Fruit fly (Drosophila melanogaster) whole organism, embryonic: Measurements from ENCODE around the gene CG32488.

Source experiments
- Abd-B ChIP-seq: fragments of 200-800 bp; sonication (Bioruptor generic); optimal IDR thresholded peaks from 2 replicates; lab custom pipeline; 2018; ENCODE audit warnings: missing biosample characterization, mild to moderate bottlenecking, missing genetic modification characterization, moderate library complexity
- Aef1 ChIP-seq: fragments of 200-800 bp; sonication (Bioruptor generic); IDR thresholded peaks from 3 replicates; pipeline ENCODE4 v1.3.6; 2022; ENCODE audit warnings: missing biosample characterization, missing genetic modification characterization
- B-H1 ChIP-seq: fragments of 200-800 bp; sonication (Bioruptor generic); IDR thresholded peaks from 3 replicates; pipeline ENCODE4 v1.3.6; 2022; ENCODE audit warnings: missing biosample characterization, missing genetic modification characterization
- CG10431 ChIP-seq: fragments of 200-800 bp; sonication (Bioruptor generic); optimal IDR thresholded peaks from 3 replicates; lab custom pipeline; 2018; ENCODE audit warnings: missing biosample characterization, mild to moderate bottlenecking, missing genetic modification characterization
- CG11456 ChIP-seq: fragments of 200-800 bp; sonication (Bioruptor generic); IDR thresholded peaks from 3 replicates; pipeline ENCODE4 v1.3.6; 2022; ENCODE audit warnings: missing biosample characterization, missing genetic modification characterization
- CG13624 ChIP-seq: fragments of 200-800 bp; sonication (Bioruptor generic); optimal IDR thresholded peaks from 2 replicates; lab custom pipeline; 2016; ENCODE audit warnings: missing biosample characterization, missing genetic modification characterization
- CG14014 ChIP-seq: fragments of 200-800 bp; sonication (Bioruptor generic); IDR thresholded peaks from 2 replicates; pipeline ENCODE4 v1.3.6; 2022; ENCODE audit warnings: missing biosample characterization, missing genetic modification characterization
- CG14441 ChIP-seq: fragments of 200-800 bp; sonication (Bioruptor generic); IDR thresholded peaks from 2 replicates; pipeline ENCODE4 v1.3.6; 2022; ENCODE audit warnings: missing biosample characterization, missing genetic modification characterization
- CG16779 ChIP-seq: fragments of 200-800 bp; sonication (Bioruptor generic); IDR thresholded peaks from 2 replicates; pipeline ENCODE4 v1.3.6; 2022; ENCODE audit warnings: missing biosample characterization, missing genetic modification characterization
- CG17912 ChIP-seq: fragments of 200-800 bp; sonication (Bioruptor generic); optimal IDR thresholded peaks from 2 replicates; lab custom pipeline; 2018; ENCODE audit warnings: missing biosample characterization, mild to moderate bottlenecking, missing genetic modification characterization
- CG18476 ChIP-seq: fragments of 200-800 bp; sonication (Bioruptor generic); optimal IDR thresholded peaks from 2 replicates; lab custom pipeline; 2016; ENCODE audit warnings: missing biosample characterization, mild to moderate bottlenecking, missing genetic modification characterization
- CG2116 ChIP-seq: fragments of 200-800 bp; sonication (Bioruptor generic); optimal IDR thresholded peaks from 3 replicates; lab custom pipeline; 2018; ENCODE audit warnings: missing biosample characterization, mild to moderate bottlenecking, missing genetic modification characterization
- CG30431 ChIP-seq: fragments of 200-800 bp; sonication (Bioruptor generic); optimal IDR thresholded peaks from 2 replicates; lab custom pipeline; 2017; ENCODE audit warnings: missing biosample characterization, missing genetic modification characterization
- CG3065 ChIP-seq: fragments of 200-800 bp; sonication (Bioruptor generic); optimal IDR thresholded peaks from 2 replicates; lab custom pipeline; 2016; ENCODE audit warnings: missing biosample characterization, missing genetic modification characterization
- CG32767 ChIP-seq: fragments of 200-800 bp; sonication (Bioruptor generic); IDR thresholded peaks from 2 replicates; pipeline ENCODE4 v1.3.6; 2022; ENCODE audit warnings: missing biosample characterization, missing genetic modification characterization
- CG3407 ChIP-seq: fragments of 200-800 bp; sonication (Bioruptor generic); optimal IDR thresholded peaks from 2 replicates; lab custom pipeline; 2018; ENCODE audit warnings: missing biosample characterization, mild to moderate bottlenecking, missing genetic modification characterization
- CG3847 ChIP-seq: fragments of 200-800 bp; sonication (Bioruptor generic); IDR thresholded peaks from 2 replicates; pipeline ENCODE4 v1.3.6; 2022; ENCODE audit warnings: missing biosample characterization, missing genetic modification characterization
- CG4360 ChIP-seq: fragments of 200-800 bp; sonication (Bioruptor generic); IDR thresholded peaks from 2 replicates; pipeline ENCODE4 v1.3.6; 2022; ENCODE audit warnings: missing biosample characterization, missing genetic modification characterization
- CG5245 ChIP-seq: fragments of 200-800 bp; sonication (Bioruptor generic); optimal IDR thresholded peaks from 3 replicates; lab custom pipeline; 2016; ENCODE audit warnings: missing biosample characterization, missing genetic modification characterization
- CG7928 ChIP-seq: fragments of 200-800 bp; sonication (Bioruptor generic); optimal IDR thresholded peaks from 2 replicates; lab custom pipeline; 2017; ENCODE audit warnings: missing biosample characterization, mild to moderate bottlenecking, missing genetic modification characterization
- CG8924 ChIP-seq: fragments of 200-800 bp; optimal IDR thresholded peaks from 3 replicates; lab custom pipeline; 2019; ENCODE audit warnings: missing biosample characterization, mild to moderate bottlenecking, missing genetic modification characterization, moderate library complexity
- CG9437 ChIP-seq: fragments of 200-800 bp; sonication (Bioruptor generic); optimal IDR thresholded peaks from 2 replicates; lab custom pipeline; 2018; ENCODE audit warnings: missing biosample characterization, mild to moderate bottlenecking, missing genetic modification characterization
- CG9727 ChIP-seq: fragments of 200-800 bp; sonication (Bioruptor generic); optimal IDR thresholded peaks from 3 replicates; lab custom pipeline; 2017; ENCODE audit warnings: missing biosample characterization, mild to moderate bottlenecking, missing genetic modification characterization
- Dref ChIP-seq: fragments of 200-800 bp; sonication (Bioruptor generic); IDR thresholded peaks from 2 replicates; pipeline ENCODE4 v1.3.6; 2022; ENCODE audit warnings: missing biosample characterization, missing genetic modification characterization
- E2f2 ChIP-seq: fragments of 200-800 bp; sonication (Bioruptor generic); IDR thresholded peaks from 2 replicates; pipeline ENCODE4 v1.3.6; 2022; ENCODE audit warnings: missing biosample characterization, missing genetic modification characterization
- GATAe ChIP-seq: fragments of 200-800 bp; sonication (Bioruptor generic); conservative IDR thresholded peaks from 2 replicates; pipeline ENCODE4 v1.3.6; 2022; ENCODE audit warnings: missing biosample characterization, missing genetic modification characterization
- H15 ChIP-seq: fragments of 200-800 bp; sonication (Bioruptor generic); IDR thresholded peaks from 3 replicates; pipeline ENCODE4 v1.3.6; 2022; ENCODE audit warnings: missing biosample characterization, missing genetic modification characterization
- HLH54F ChIP-seq: fragments of 200-800 bp; sonication (Bioruptor generic); optimal IDR thresholded peaks from 3 replicates; lab custom pipeline; 2016; ENCODE audit warnings: missing biosample characterization, missing genetic modification characterization
- Hmx ChIP-seq: fragments of 200-800 bp; sonication (Bioruptor generic); optimal IDR thresholded peaks from 2 replicates; lab custom pipeline; 2016; ENCODE audit warnings: missing biosample characterization, missing genetic modification characterization
- Mes4 ChIP-seq: fragments of 200-800 bp; sonication (Bioruptor generic); optimal IDR thresholded peaks from 2 replicates; lab custom pipeline; 2016; ENCODE audit warnings: missing biosample characterization, missing genetic modification characterization
- NfI ChIP-seq: fragments of 200-800 bp; sonication (Bioruptor generic); optimal IDR thresholded peaks from 3 replicates; lab custom pipeline; 2018; ENCODE audit warnings: missing biosample characterization, mild to moderate bottlenecking, missing genetic modification characterization, moderate library complexity
- Oli ChIP-seq: fragments of 200-800 bp; sonication (Bioruptor generic); optimal IDR thresholded peaks from 2 replicates; lab custom pipeline; 2018; ENCODE audit warnings: missing biosample characterization, mild to moderate bottlenecking, missing genetic modification characterization, moderate library complexity
- Tbp ChIP-seq: fragments of >200 bp; optimal IDR thresholded peaks from 2 replicates; lab custom pipeline; 2018; ENCODE audit warnings: missing biosample characterization, missing genetic modification characterization
- ac ChIP-seq: fragments of 200-800 bp; sonication (Bioruptor generic); optimal IDR thresholded peaks from 3 replicates; lab custom pipeline; 2017; ENCODE audit warnings: missing biosample characterization, mild to moderate bottlenecking, missing genetic modification characterization
- ash1 ChIP-seq: fragments of 200-800 bp; sonication (Bioruptor generic); optimal IDR thresholded peaks from 2 replicates; lab custom pipeline; 2018; ENCODE audit warnings: missing biosample characterization, mild to moderate bottlenecking, missing genetic modification characterization
- bab2 ChIP-seq: fragments of 200-800 bp; sonication (Bioruptor generic); optimal IDR thresholded peaks from 2 replicates; lab custom pipeline; 2016; ENCODE audit warnings: missing biosample characterization, missing genetic modification characterization
- bowl ChIP-seq: fragments of 200-800 bp; sonication (Bioruptor generic); IDR thresholded peaks from 2 replicates; pipeline ENCODE4 v1.3.6; 2022; ENCODE audit warnings: missing biosample characterization, missing genetic modification characterization
- ems ChIP-seq: fragments of 200-800 bp; sonication (Bioruptor generic); optimal IDR thresholded peaks from 3 replicates; lab custom pipeline; 2016; ENCODE audit warnings: missing biosample characterization, missing genetic modification characterization
- gcm ChIP-seq: fragments of 200-800 bp; sonication (Bioruptor generic); optimal IDR thresholded peaks from 2 replicates; lab custom pipeline; 2019; ENCODE audit warnings: missing biosample characterization, mild to moderate bottlenecking, missing genetic modification characterization, moderate library complexity
- grau ChIP-seq: fragments of 200-800 bp; optimal IDR thresholded peaks from 3 replicates; lab custom pipeline; 2019; ENCODE audit warnings: missing biosample characterization, mild to moderate bottlenecking, missing genetic modification characterization, moderate library complexity
- hb ChIP-seq: fragments of 200-800 bp; sonication (Bioruptor generic); IDR thresholded peaks from 3 replicates; pipeline ENCODE4 v1.3.6; 2022; ENCODE audit warnings: missing biosample characterization, missing genetic modification characterization; ENCODE audit not compliant: partially characterized antibody
- jumu ChIP-seq: fragments of 200-800 bp; sonication (Bioruptor generic); optimal IDR thresholded peaks from 3 replicates; lab custom pipeline; 2016; ENCODE audit warnings: missing biosample characterization, missing genetic modification characterization
- kah ChIP-seq: fragments of 200-800 bp; sonication (Bioruptor generic); optimal IDR thresholded peaks from 2 replicates; lab custom pipeline; 2018; ENCODE audit warnings: missing biosample characterization, mild to moderate bottlenecking, missing genetic modification characterization
- lbe ChIP-seq: fragments of 200-800 bp; sonication (Bioruptor generic); optimal IDR thresholded peaks from 2 replicates; lab custom pipeline; 2016; ENCODE audit warnings: missing biosample characterization, mild to moderate bottlenecking, missing genetic modification characterization
- maf-S ChIP-seq: fragments of 200-800 bp; sonication (Bioruptor generic); optimal IDR thresholded peaks from 2 replicates; lab custom pipeline; 2016; ENCODE audit warnings: missing biosample characterization, missing genetic modification characterization
- seq ChIP-seq: fragments of 200-800 bp; sonication (Bioruptor generic); IDR thresholded peaks from 2 replicates; pipeline ENCODE4 v1.3.6; 2022; ENCODE audit warnings: missing biosample characterization, missing genetic modification characterization
- sna ChIP-seq: fragments of 200-800 bp; sonication (Bioruptor generic); IDR thresholded peaks from 2 replicates; pipeline ENCODE4 v1.3.6; 2022; ENCODE audit warnings: missing biosample characterization, missing genetic modification characterization; ENCODE audit not compliant: partially characterized antibody
- tll ChIP-seq, 2 experiments: fragments of 200-800 bp in 1 of 2; fragments of >200 bp in 1 of 2; sonication (Bioruptor generic) in 1 of 2; optimal IDR thresholded peaks; 2 replicates each; lab custom pipeline; 2017 to 2019; ENCODE audit warnings: missing biosample characterization in 2 of 2, missing genetic modification characterization in 2 of 2, mild to moderate bottlenecking in 1 of 2, moderate library complexity in 1 of 2
- vvl ChIP-seq: fragments of 200-800 bp; sonication (Bioruptor generic); IDR thresholded peaks from 2 replicates; pipeline ENCODE4 v1.3.6; 2022; ENCODE audit warnings: missing biosample characterization, missing genetic modification characterization
- zen2 ChIP-seq: fragments of 200-800 bp; sonication (Bioruptor generic); IDR thresholded peaks from 3 replicates; pipeline ENCODE4 v1.3.6; 2022; ENCODE audit warnings: missing biosample characterization, missing genetic modification characterization; ENCODE audit not compliant: partially characterized antibody

Gene CG32488

DNA sequence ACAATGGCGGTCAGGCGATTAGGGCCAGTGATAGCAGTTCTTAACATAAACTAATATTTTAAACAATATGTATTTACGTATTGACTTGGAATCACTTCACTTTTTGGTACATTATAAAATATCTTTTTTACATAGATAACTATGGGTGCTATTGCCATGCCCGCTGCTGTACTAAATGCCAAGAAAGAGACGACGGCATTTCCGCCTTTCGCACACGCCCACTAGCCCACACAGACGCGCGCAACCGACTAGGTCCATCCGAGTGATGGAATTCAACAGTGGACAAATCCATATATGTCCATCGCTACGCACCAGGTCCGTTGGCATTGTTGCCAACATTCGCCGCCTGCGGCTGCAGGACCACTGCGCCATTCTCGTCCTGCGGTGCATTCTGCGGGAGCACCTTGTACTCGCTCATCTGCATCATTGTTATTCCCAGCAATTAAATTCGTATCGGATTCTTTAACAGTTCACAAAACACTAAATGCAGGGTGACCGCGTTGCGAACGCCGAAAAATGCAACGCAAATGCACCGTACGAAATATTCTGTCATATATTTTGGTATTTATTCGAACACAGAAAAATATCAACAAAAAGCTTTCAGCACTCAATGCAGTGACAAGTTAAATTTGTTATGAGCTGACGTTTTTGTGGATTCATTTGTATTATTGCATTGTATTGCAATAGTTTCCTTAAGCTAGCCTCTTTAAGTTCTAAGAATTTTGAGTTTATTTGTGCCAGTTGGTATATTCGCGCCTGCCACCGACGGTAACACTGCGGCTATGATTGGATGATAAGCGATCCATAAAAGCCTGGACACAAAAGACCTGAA is 30.7 kb upstream of the CG32488 start, which contains the start of the genes scramb2 and Sk2 (continued):
- TF ChIP-seq H15 (GFP tag; lab: Robert Waterston, UW) = peak; percentile 89
- TF ChIP-seq CG16779 = peak; percentile 84
- peak; percentile 93 for TF ChIP-seq CG14441 (GFP tag; lab: Robert Waterston, UW)
- peak; percentile 73 for TF ChIP-seq CG7928 (GFP tag; lab: Kevin White, UChicago)
- TF ChIP-seq GATAe (GFP tag; lab: Robert Waterston, UW) = peak; percentile 79
- TF ChIP-seq ems = peak; percentile 93
- TF ChIP-seq gcm (GFP tag; lab: Kevin White, UChicago) = peak; percentile 94
- peak; percentile 91 for TF ChIP-seq CG3847 (GFP tag; lab: Robert Waterston, UW)
- peak; percentile 93 for TF ChIP-seq lbe (GFP tag; lab: Kevin White, UChicago)
- TF ChIP-seq grau (tag; lab: Kevin White, UChicago) = peak; percentile 93
- no peak for TF ChIP-seq zen2 (GFP tag; lab: Robert Waterston, UW)
- TF ChIP-seq Tbp (GFP tag; lab: Kevin White, UChicago) = no peak
- peak; percentile 87 for TF ChIP-seq ac (GFP tag; lab: Kevin White, UChicago)
- TF ChIP-seq NfI = peak; percentile 94
- TF ChIP-seq CG14014 (GFP tag; lab: Robert Waterston, UW) = peak; percentile 95
- TF ChIP-seq jumu (GFP tag; lab: Kevin White, UChicago) = peak; percentile 79
- TF ChIP-seq CG2116 (GFP tag; lab: Kevin White, UChicago) = peak; percentile 72
- peak; percentile 38; the same call in 1 of the 2 replicates for TF ChIP-seq Dref (GFP tag; lab: Robert Waterston, UW)
- TF ChIP-seq Aef1 (GFP tag; lab: Robert Waterston, UW) = peak; percentile 92
- peak; percentile 89 for TF ChIP-seq Abd-B (GFP tag; lab: Kevin White, UChicago)
- peak; percentile 96 for TF ChIP-seq CG11456 (GFP tag; lab: Robert Waterston, UW)
- TF ChIP-seq ash1 (GFP tag; lab: Kevin White, UChicago) = peak; percentile 77
- peak; percentile 85 for TF ChIP-seq CG10431 (GFP tag; lab: Kevin White, UChicago)
- peak; percentile 87 for TF ChIP-seq bab2 (GFP tag; lab: Kevin White, UChicago)
- TF ChIP-seq CG4360 (GFP tag; lab: Robert Waterston, UW) = peak; percentile 75
- peak; percentile 80 for TF ChIP-seq maf-S
- TF ChIP-seq CG3065 (GFP tag; lab: Kevin White, UChicago) = peak; percentile 96
- peak; percentile 98 for TF ChIP-seq vvl (GFP tag; lab: Robert Waterston, UW)
- peak; percentile 88 for TF ChIP-seq CG32767 (GFP tag; lab: Robert Waterston, UW)
- TF ChIP-seq CG8924 = peak; percentile 94
- TF ChIP-seq CG30431 (GFP tag; lab: Kevin White, UChicago) = peak; percentile 94
- TF ChIP-seq CG3407 (GFP tag; lab: Kevin White, UChicago) = peak; percentile 87
- TF ChIP-seq CG17912 (GFP tag; lab: Kevin White, UChicago) = peak; percentile 85
- TF ChIP-seq tll (GFP tag; optimal IDR thresholded peaks at IDR 0.05; lab: Kevin White, UChicago) = no peak
- TF ChIP-seq CG5245 (GFP tag; lab: Kevin White, UChicago) = peak; percentile 94
- peak; percentile 79 for TF ChIP-seq Mes4 (GFP tag; lab: Kevin White, UChicago)
- peak; percentile 85 for TF ChIP-seq HLH54F (GFP tag; lab: Kevin White, UChicago)
- peak; percentile 91 for TF ChIP-seq CG18476
- TF ChIP-seq Hmx (GFP tag; lab: Kevin White, UChicago) = peak; percentile 76
- TF ChIP-seq E2f2 = peak; percentile 78
- peak; percentile 84 for TF ChIP-seq bowl (GFP tag; lab: Robert Waterston, UW)
- no peak for TF ChIP-seq sna (GFP tag; lab: Robert Waterston, UW)
- peak; percentile 95 for TF ChIP-seq kah (GFP tag; lab: Kevin White, UChicago)
- TF ChIP-seq CG13624 (GFP tag; lab: Kevin White, UChicago) = peak; percentile 84
- TF ChIP-seq B-H1 = peak; percentile 91
- peak; percentile 89 for TF ChIP-seq CG9437
- TF ChIP-seq CG9727 (GFP tag; lab: Kevin White, UChicago) = peak; percentile 94
- TF ChIP-seq Oli (tag; lab: Kevin White, UChicago) = peak; percentile 95
- no peak for TF ChIP-seq hb (GFP tag; lab: Robert Waterston, UW)
- peak; percentile 96 for TF ChIP-seq seq
